Worm (Caenorhabditis elegans): Measurements from ENCODE around the gene C02F12.5.

DNA sequence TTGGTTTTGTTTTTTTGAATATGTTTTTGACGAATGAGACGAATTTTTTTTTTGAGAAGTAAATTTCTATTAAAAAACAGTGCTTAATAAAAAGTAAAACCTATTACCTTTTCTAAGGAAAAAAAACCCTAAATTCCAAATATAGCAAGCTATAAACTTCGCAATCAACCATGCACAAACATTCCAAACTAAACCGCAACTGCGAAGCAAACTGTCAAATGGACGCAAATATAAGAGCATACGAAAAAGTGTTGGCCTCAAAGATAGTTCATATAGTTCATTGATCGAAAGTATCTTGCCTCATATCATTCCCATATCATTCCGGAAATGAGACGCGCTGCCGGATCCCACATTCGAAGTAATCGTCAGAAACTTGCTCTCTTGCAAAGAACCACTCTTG, 24.7 kb upstream of the C02F12.5 start, which contains the start of gene C01C4.3:
- TF ChIP-seq flt-1 (GFP tag; IDR thresholded peaks at IDR 0.05) (no peak), cog-1 (tag; optimal IDR thresholded peaks at IDR 0.05) (no peak), ztf-23 (GFP tag; IDR thresholded peaks at IDR 0.05) (no peak), tab-1 (GFP tag; IDR thresholded peaks at IDR 0.05) (no peak)

Measured in whole organism, midembryonic.